Worm (Caenorhabditis elegans): ENCODE measurements around the gene nhr-167.

DNA sequence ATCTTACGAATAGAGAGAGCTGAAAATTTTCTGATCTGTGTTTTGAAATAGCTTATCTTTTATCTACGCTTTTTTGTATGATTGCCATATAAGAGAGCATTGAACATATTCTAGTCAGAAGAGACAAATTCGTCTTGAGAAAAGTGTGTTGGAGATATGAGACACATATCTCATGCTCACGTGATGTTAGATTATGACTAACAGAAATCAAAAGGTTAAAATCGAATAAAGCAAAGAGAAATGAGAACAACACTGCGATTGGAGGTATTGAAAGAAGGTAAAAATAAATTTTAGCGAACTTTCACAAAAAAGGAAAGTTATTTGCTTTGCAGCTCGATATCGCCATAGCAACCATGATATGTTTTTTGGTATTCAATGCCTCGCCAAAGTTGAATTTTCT lies at the start of gene nhr-167:
- TF ChIP-seq hmg-4 (GFP tag; optimal IDR thresholded peaks at IDR 0.05) (no peak), ama-1 (optimal IDR thresholded peaks at IDR 0.05) (no peak), pes-1 (GFP tag; IDR thresholded peaks at IDR 0.05) (no peak), tra-4 (tag; optimal IDR thresholded peaks at IDR 0.05) (no peak), sea-1 (GFP tag; conservative IDR thresholded peaks at IDR 0.05) (no peak), B0310.2 (tag; optimal IDR thresholded peaks at IDR 0.05) (no peak), flt-1 (GFP tag; IDR thresholded peaks at IDR 0.05) (no peak), tbx-11 (GFP tag; IDR thresholded peaks at IDR 0.05) (no peak), scrt-1 (GFP tag; IDR thresholded peaks at IDR 0.05) (no peak), ets-7 (tag; optimal IDR thresholded peaks at IDR 0.05) (no peak), hmbx-1 (tag; optimal IDR thresholded peaks at IDR 0.05) (no peak), ceh-13 (GFP tag; optimal IDR thresholded peaks at IDR 0.05) (no peak), aly-1 (tag; optimal IDR thresholded peaks at IDR 0.05) (no peak)

All from whole organism, early embryonic.